Worm (Caenorhabditis elegans) whole organism, young adult: Measurements from ENCODE around the gene F23H11.5.

Experiments
- F55B11.4 ChIP-seq: sonication (generic microtip); optimal IDR thresholded peaks from 2 replicates; lab custom pipeline; 2016; ENCODE audit warnings: missing compliant biosample characterization, missing genetic modification characterization, borderline replicate concordance; ENCODE audit not compliant: insufficient read depth
- atf-7 ChIP-seq: sonication (generic microtip); optimal IDR thresholded peaks from 2 replicates; lab custom pipeline; 2017; ENCODE audit warnings: mild to moderate bottlenecking, missing genetic modification characterization, missing compliant biosample characterization
- bed-2 ChIP-seq: fragments of 200-800 bp; sonication (Bioruptor generic); IDR thresholded peaks from 2 replicates; pipeline ENCODE4 v1.3.6; 2022; ENCODE audit warnings: missing genetic modification reagents, missing genetic modification characterization, missing compliant biosample characterization
- ceh-27 ChIP-seq: fragments of 200-800 bp; sonication (Bioruptor generic); optimal IDR thresholded peaks from 2 replicates; lab custom pipeline; 2018; ENCODE audit warnings: mild to moderate bottlenecking, missing genetic modification characterization, moderate library complexity, missing compliant biosample characterization
- dpl-1 ChIP-seq: fragments of 150-350 bp; optimal IDR thresholded peaks from 2 replicates; lab custom pipeline; 2014; ENCODE audit warnings: missing biosample characterization, missing genetic modification reagents, missing genetic modification characterization
- egl-44 ChIP-seq: fragments of 200-800 bp; sonication (Bioruptor generic); IDR thresholded peaks from 2 replicates; pipeline ENCODE4 v1.3.6; 2022; ENCODE audit warnings: missing genetic modification reagents, missing genetic modification characterization, missing compliant biosample characterization
- him-1 ChIP-seq: sonication (generic microtip); optimal IDR thresholded peaks from 2 replicates; lab custom pipeline; 2016; ENCODE audit warnings: missing genotype, missing genetic modification reagents, missing genetic modification characterization, missing compliant biosample characterization
- madf-6 ChIP-seq: fragments of 200-800 bp; sonication (Bioruptor generic); IDR thresholded peaks from 2 replicates; pipeline ENCODE4 v1.3.6; 2022; ENCODE audit warnings: missing genetic modification reagents, missing genetic modification characterization, missing compliant biosample characterization
- mxl-1 ChIP-seq: sonication (generic microtip); optimal IDR thresholded peaks from 2 replicates; lab custom pipeline; 2016; ENCODE audit warnings: missing genetic modification characterization, missing compliant biosample characterization
- snpc-4 ChIP-seq, 5 experiments: fragments of 150-350 bp in 1 of 5; sonication (generic microtip) in 4 of 5; optimal IDR thresholded peaks; 2 replicates each; lab custom pipeline; 2014 to 2018; ENCODE audit warnings: missing genetic modification characterization in 5 of 5, missing biosample characterization in 3 of 5, antibody characterized with exemption in 2 of 5, mild to moderate bottlenecking in 2 of 5, missing compliant biosample characterization in 2 of 5, missing genotype in 2 of 5, moderate library complexity in 2 of 5, missing genetic modification reagents in 1 of 5
- sptf-2 ChIP-seq: fragments of 200-800 bp; sonication (Bioruptor generic); optimal IDR thresholded peaks from 2 replicates; lab custom pipeline; 2018; ENCODE audit warnings: mild to moderate bottlenecking, missing genetic modification characterization, missing compliant biosample characterization
- unc-130 ChIP-seq: sonication (generic microtip); optimal IDR thresholded peaks from 2 replicates; lab custom pipeline; 2016; ENCODE audit warnings: missing genetic modification reagents, missing genetic modification characterization, missing compliant biosample characterization
- ztf-18 ChIP-seq: sonication (generic microtip); optimal IDR thresholded peaks from 2 replicates; lab custom pipeline; 2016; ENCODE audit warnings: missing genotype, mild to moderate bottlenecking, missing genetic modification characterization, missing compliant biosample characterization

DNA sequence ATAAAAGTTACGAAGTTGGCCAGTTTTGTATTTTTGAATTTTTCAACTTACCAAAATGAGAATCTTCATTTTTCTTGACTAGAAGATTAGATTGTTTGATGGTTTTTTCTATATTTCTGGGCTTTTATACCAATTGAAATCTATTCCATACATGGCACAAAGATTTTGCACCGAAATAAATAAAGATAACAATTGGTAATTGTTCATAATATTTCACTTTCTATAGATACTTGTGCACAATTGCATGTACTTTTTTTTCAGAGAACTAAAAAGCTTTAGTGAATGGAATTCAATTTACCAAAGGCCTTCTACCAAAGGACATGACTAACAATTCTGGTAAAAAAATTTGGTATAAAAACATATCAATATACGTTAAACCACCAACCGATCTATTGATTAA is 44.2 kb upstream of the F23H11.5 start, which contains the start of the genes T12B5.15 and T12B5.14:
- TF ChIP-seq him-1 (tag; lab: Kevin White, UChicago), result no peak
- no peak for TF ChIP-seq ztf-18 (tag; lab: Kevin White, UChicago)
- no peak for TF ChIP-seq sptf-2 (GFP tag; lab: Kevin White, UChicago)
- no peak for TF ChIP-seq dpl-1 (GFP tag; lab: Kevin White, UChicago)
- TF ChIP-seq snpc-4 (GFP tag; optimal IDR thresholded peaks at IDR 0.05; lab: Kevin White, UChicago), result no peak
- TF ChIP-seq snpc-4 (tag; optimal IDR thresholded peaks at IDR 0.05; lab: Kevin White, UChicago), result no peak
- no peak for TF ChIP-seq F55B11.4 (tag; lab: Kevin White, UChicago)
- no peak for TF ChIP-seq unc-130
- no peak for TF ChIP-seq egl-44 (GFP tag; lab: Robert Waterston, UW)
- TF ChIP-seq mxl-1 (tag; lab: Kevin White, UChicago), result no peak
- TF ChIP-seq atf-7 (tag; lab: Kevin White, UChicago), result no peak
- no peak for TF ChIP-seq ceh-27 (GFP tag; lab: Kevin White, UChicago)
- TF ChIP-seq madf-6 (GFP tag; lab: Robert Waterston, UW), result no peak
- no peak for TF ChIP-seq bed-2 (GFP tag; lab: Robert Waterston, UW)
